Fruit fly (Drosophila melanogaster): ENCODE results near the gene CG13912.

DNA sequence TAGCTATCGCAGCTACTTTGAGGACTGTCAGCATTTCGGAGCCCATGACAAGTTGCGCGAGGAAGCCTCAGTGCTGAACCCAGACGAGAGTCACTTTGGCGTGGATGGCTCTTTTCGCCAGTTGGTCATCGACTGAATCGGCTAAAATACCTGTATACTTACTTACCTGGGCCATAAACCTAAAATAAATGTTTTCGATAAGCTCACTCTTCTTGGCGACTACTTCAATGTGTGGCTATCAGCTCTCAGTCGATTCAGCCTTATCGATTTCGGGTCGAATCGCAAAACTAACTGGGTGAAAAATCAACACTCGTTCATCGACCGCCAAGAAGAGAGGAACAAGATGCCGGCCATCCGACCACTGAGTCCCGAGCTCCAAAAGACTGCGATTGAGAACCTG is 44.4 kb downstream of the CG13912 start, which contains the start of gene CG33966:
- TF ChIP-seq Rel (GFP tag; optimal IDR thresholded peaks at IDR 0.05): no peak
- no peak for TF ChIP-seq Rel (tag; optimal IDR thresholded peaks at IDR 0.05)
- no peak for TF ChIP-seq CrebA (GFP tag; optimal IDR thresholded peaks at IDR 0.05; ENCODE audit: borderline replicate concordance)
- TF ChIP-seq psq (GFP tag; optimal IDR thresholded peaks at IDR 0.05): no peak
- no peak for TF ChIP-seq sv (GFP tag; optimal IDR thresholded peaks at IDR 0.05)
- TF ChIP-seq Jra (GFP tag; optimal IDR thresholded peaks at IDR 0.05): no peak
- TF ChIP-seq Abd-B (GFP tag; optimal IDR thresholded peaks at IDR 0.05): no peak
- no peak for TF ChIP-seq woc (GFP tag; optimal IDR thresholded peaks at IDR 0.05)
- no peak for TF ChIP-seq CG9705 (GFP tag; optimal IDR thresholded peaks at IDR 0.05)
- no peak for TF ChIP-seq fru (GFP tag; optimal IDR thresholded peaks at IDR 0.05)
- no peak for TF ChIP-seq GATAd (GFP tag; optimal IDR thresholded peaks at IDR 0.05)
- TF ChIP-seq CG32264 (GFP tag; optimal IDR thresholded peaks at IDR 0.05): no peak
- no peak for TF ChIP-seq h (GFP tag; optimal IDR thresholded peaks at IDR 0.05)
- no peak for TF ChIP-seq HLH106 (tag; optimal IDR thresholded peaks at IDR 0.05)
- no peak for TF ChIP-seq brk (GFP tag; optimal IDR thresholded peaks at IDR 0.05)

Data from whole organism, wandering third instar larva.